Fruit fly (Drosophila melanogaster): ENCODE measurements around the gene fax.

fax gene

dm6 chr3L:16377768-16378764 lies 33.6 kb downstream of the fax start, which contains the start of gene roq:
TSS of gene roq (minus strand) at chr3L:16378566.
- no peak for TF ChIP-seq noc (tag; optimal IDR thresholded peaks at IDR 0.05)

DNA sequence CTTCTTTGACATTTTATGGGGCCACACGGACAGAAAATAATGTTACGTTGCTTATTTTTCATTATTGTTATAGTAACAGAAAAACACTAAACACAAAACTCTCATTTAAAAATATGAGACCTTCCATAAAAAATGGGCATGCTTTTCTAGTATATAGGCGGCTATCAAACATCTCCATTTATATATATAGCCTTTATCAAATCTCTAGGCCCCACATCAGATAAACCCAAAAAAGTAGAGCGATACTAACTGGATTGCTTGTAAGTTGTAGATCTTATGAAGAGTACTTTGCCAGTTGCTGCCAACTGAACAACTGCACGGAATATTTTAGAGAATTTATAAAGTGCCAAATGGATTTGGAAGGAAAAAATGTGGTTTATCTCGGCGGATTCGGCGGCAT lies 42.1 kb downstream of the fax start, which contains the start of gene CG18814:
CG18814 (plus strand) TSS at position 301 of the 400 bp plus-strand sequence.
- TF ChIP-seq noc (tag; optimal IDR thresholded peaks at IDR 0.05) = no peak

DNA sequence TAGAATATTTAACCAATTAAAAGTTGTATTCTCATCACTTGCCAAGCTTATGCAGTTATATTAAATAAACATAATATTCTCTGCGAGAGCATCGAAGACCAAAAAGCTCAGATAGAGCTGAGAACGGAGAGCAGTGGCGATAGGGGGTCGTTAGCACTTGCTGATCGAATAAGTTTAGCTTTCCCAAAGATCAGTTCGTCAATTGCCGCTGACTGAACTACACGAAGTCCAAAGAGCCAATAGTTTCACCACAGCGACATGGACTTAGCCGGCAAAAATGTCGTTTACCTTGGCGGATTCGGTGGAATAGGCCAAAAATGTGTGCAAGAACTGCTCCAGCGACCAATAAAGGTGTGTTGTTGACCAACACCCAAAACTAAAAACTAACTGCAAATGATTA lies 43.4 kb downstream of the fax start, which contains the start of gene CG4842:
CG4842 (plus strand) TSS at position 191 of the 400 bp plus-strand sequence.
- TF ChIP-seq noc (tag; optimal IDR thresholded peaks at IDR 0.05) = no peak

- no peak for TF ChIP-seq noc (tag; optimal IDR thresholded peaks at IDR 0.05)
Measured at dm6 chr3L:16367240-16367639, 44.4 kb downstream of the fax start, which contains the start of gene Cpr72Ec. TSS of gene Cpr72Ec (minus strand) at chr3L:16367340.

DNA sequence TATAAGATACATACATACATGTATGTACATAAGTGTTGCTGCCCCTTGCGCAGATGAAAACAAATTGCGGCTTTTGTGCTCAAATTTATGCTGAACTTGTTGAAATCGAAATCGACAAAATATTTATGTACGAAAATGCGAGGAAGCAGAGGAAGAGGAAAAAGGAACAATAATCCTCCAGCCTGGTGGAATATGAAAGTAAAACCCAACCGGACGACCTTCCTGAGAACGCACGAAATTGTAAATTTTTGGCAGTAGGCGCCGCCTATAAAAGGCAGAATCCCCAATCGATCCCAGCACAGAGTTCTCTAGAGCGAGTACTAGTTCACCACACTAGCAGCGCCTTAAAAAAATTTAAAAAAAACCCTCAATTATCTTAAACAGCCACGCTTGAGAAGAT lies 47.0 kb downstream of the fax start, which contains the start of gene Cpr72Eb:
Cpr72Eb (plus strand) TSS at position 301 of the 400 bp plus-strand sequence.
- no peak for TF ChIP-seq noc (tag; optimal IDR thresholded peaks at IDR 0.05)

dm6 chr3L:16364182-16364581 lies 47.4 kb downstream of the fax start:
- no peak for TF ChIP-seq noc (tag; optimal IDR thresholded peaks at IDR 0.05)

DNA sequence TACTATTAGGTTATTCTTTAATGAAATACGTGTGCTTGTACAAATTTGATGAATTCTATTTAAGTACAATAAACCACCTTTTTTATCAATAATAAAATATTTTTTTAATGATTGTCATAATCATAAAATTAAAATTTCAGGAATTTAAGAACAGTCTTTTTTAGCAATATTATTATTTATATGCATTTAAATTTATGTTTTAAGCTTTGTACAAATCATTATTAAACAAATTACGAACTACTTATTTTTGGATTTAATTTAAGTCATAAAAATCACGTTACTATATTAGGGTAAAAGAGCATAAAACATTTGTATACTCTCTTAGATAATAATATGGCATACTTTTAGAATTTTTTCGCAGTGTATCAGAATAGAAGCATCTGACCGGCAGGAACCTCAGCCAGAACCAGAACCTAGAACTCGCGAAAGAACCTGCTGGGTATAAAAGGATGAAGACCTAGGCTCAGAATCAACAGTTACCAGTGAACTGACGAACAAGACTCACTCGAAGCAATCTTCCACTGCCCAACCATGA lies 49.4 kb downstream of the fax start, which contains the start of gene Cpr72Ea:
Cpr72Ea (plus strand) TSS at position 485 of the 535 bp plus-strand sequence.
- no peak for TF ChIP-seq noc (tag; optimal IDR thresholded peaks at IDR 0.05)

DNA sequence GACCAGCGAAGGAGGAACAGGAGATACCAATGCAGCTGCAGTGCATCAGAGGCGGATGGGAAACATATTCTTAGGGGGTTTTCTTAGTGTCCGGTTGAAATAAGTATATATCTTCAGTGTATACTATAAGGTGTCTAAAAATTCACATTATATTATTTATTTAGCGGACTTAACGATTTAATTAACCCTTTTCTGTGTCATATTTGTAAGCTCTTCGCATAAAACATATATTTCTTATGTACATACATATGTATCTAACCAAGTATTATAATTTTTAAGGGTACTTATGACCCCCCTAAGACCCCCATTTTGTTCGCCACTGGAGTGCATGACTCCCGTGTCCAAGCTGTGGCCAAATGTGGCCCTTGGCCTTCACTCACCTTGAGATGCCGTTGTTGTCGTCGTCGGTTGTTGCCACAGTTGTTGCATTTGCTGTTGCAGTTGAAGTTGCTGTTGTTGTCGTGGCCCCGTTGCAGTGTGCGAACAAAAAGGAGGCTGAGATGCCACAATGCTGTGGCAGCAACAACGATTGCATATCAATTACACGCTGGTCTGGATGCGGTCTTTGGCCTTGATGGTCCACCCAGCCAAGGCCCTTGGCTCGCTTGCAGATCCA lies 50.3 kb downstream of the fax start:
- no peak for TF ChIP-seq noc (tag; optimal IDR thresholded peaks at IDR 0.05)

DNA sequence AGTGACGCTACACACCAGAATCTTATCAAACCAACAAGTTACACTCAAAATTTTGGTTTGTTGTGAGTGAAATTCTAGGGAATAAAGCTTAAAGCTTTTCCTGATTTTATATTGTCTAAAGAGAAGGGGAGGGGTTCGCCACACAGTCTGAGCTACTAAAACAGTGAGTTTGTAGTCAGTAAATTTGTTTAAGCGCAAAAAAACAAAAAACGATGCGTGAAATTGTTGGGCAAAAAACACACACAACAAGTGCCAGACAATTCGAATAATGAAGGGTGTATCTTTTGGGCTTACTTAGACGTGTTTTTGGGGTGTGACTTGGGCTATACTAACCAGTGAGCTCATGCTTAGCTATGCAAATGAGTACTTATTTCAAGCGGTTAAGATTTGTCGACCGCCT lies 51.8 kb downstream of the fax start:
- no peak for TF ChIP-seq noc (tag; optimal IDR thresholded peaks at IDR 0.05)

dm6 chr3L:16359219-16359748 lies 52.3 kb downstream of the fax start, which contains the start of gene ringer:
TSS of gene ringer (minus strand) at chr3L:16359428.
- no peak for TF ChIP-seq noc (tag; optimal IDR thresholded peaks at IDR 0.05)

dm6 chr3L:16357860-16358259 lies 53.8 kb downstream of the fax start:
- no peak for TF ChIP-seq noc (tag; optimal IDR thresholded peaks at IDR 0.05)

DNA sequence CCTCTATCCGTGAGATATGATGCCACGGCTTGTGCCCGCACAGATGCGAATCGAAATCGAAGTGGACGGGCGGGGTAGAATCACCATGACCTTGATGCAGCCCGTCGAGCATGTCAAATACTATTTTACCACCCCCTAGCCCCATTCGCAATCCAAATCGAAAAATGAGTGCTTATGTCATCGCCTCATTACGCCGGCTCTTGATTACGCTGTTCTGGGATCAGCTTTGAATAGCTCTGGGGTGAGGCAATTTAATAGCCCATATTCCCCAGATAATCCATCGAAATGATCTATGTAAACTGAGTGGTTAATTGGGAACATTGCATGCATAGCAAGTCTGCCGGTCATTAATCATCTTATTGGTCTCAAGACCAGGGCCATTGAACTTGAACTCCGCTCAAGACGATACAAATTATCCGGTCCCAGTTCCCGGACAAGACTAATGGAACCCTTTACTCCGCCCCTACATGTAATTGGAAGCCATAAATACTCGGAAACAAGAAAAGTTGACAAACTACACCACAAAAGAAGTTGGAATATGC lies 54.4 kb downstream of the fax start:
- TF ChIP-seq noc (tag; optimal IDR thresholded peaks at IDR 0.05) = no peak

DNA sequence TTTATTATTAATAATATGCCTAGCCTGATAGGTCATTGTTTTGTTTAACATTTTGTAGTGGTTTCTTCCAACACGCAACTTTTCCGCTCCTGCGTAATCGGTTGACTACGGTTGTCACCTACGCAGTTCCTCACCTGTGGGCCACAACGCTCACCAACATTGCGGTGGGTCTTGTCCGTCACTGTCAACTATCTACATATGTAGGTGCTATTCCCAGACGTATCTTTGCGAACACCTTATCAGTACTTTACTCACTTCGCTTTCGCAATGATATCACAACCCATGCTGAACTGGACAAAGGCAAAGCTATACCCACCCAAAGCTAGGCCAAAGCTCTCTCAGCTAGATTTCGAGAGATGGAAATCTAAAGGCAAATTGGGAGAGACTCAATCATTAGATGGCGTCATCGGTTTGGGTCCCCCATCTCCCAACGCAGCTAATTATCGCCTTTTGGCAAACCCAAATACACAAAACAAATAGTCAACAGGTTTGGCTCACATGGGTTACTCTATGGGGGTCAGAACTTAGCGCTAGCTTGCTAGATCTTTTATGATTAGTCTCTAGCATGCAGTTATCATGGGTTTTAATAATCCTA lies 55.4 kb downstream of the fax start:
- peak; percentile 17 for TF ChIP-seq noc (tag; optimal IDR thresholded peaks at IDR 0.05)

dm6 chr3L:16354197-16354596 lies 57.4 kb downstream of the fax start, which contains the start of gene Pdh:
TSS of gene Pdh (minus strand) at chr3L:16354297.
- TF ChIP-seq noc (tag; optimal IDR thresholded peaks at IDR 0.05) = no peak
